Fruit fly (Drosophila melanogaster): ENCODE results near the gene Peritrophin-15b.

Gene Peritrophin-15b

dm6 chr2L:8403286-8404270 lies 8.8 kb upstream of the Peritrophin-15b start, which contains the start of gene emb (continued):
- peak; percentile 99 for TF ChIP-seq ato (GFP tag; IDR thresholded peaks at IDR 0.05; ENCODE audit: partially characterized antibody)
- peak; percentile 69 for TF ChIP-seq gfzf (GFP tag; optimal IDR thresholded peaks at IDR 0.05)
- peak; percentile 19 for TF ChIP-seq D19A (tag; optimal IDR thresholded peaks at IDR 0.05)
- TF ChIP-seq Hmx (GFP tag; optimal IDR thresholded peaks at IDR 0.05): no peak
- TF ChIP-seq tx (GFP tag; optimal IDR thresholded peaks at IDR 0.05): peak; percentile 44
- peak; percentile 57 for TF ChIP-seq CG7987 (GFP tag; optimal IDR thresholded peaks at IDR 0.05)
- peak; percentile 97 for TF ChIP-seq pzg (GFP tag; optimal IDR thresholded peaks at IDR 0.05)
- TF ChIP-seq br (optimal IDR thresholded peaks at IDR 0.05): no peak
- TF ChIP-seq peb (GFP tag; IDR thresholded peaks at IDR 0.05): no peak
- peak; percentile 34 for TF ChIP-seq vfl (GFP tag; optimal IDR thresholded peaks at IDR 0.05)
- TF ChIP-seq nau (GFP tag; optimal IDR thresholded peaks at IDR 0.05): no peak
- TF ChIP-seq zfh2 (GFP tag; optimal IDR thresholded peaks at IDR 0.05): peak; percentile 60
- no peak for TF ChIP-seq CG8765 (GFP tag; IDR thresholded peaks at IDR 0.05)
- peak; percentile 95 for TF ChIP-seq MESR4 (GFP tag; optimal IDR thresholded peaks at IDR 0.05)
- TF ChIP-seq tin (GFP tag; optimal IDR thresholded peaks at IDR 0.05): peak; percentile 34
- TF ChIP-seq ttk (GFP tag; IDR thresholded peaks at IDR 0.05): no peak
- TF ChIP-seq CG30020 (tag; optimal IDR thresholded peaks at IDR 0.05): peak; percentile 71
- TF ChIP-seq seq (GFP tag; IDR thresholded peaks at IDR 0.05): no peak
- no peak for TF ChIP-seq salm (tag; optimal IDR thresholded peaks at IDR 0.05)
- peak; percentile 80 for TF ChIP-seq hbn (GFP tag; IDR thresholded peaks at IDR 0.05; ENCODE audit: partially characterized antibody)
- TF ChIP-seq pan (optimal IDR thresholded peaks at IDR 0.05): no peak
- TF ChIP-seq pan (GFP tag; optimal IDR thresholded peaks at IDR 0.05 in 1 of 2, IDR thresholded peaks at IDR 0.05 in 1 of 2): peak in 1 of 2 experiments; percentile 42
- TF ChIP-seq Ets97D (GFP tag; optimal IDR thresholded peaks at IDR 0.05): peak; percentile 95
- TF ChIP-seq CG18764 (GFP tag; optimal IDR thresholded peaks at IDR 0.05): peak; percentile 29
- peak; percentile 52 for TF ChIP-seq CG12104 (GFP tag; optimal IDR thresholded peaks at IDR 0.05)
- TF ChIP-seq pho (GFP tag; optimal IDR thresholded peaks at IDR 0.05): peak; percentile 65
- TF ChIP-seq CG10147 (GFP tag; optimal IDR thresholded peaks at IDR 0.05): no peak
- peak; percentile 27 for TF ChIP-seq kah (GFP tag; optimal IDR thresholded peaks at IDR 0.05)
- TF ChIP-seq maf-S (GFP tag; optimal IDR thresholded peaks at IDR 0.05): peak; percentile 30
- peak; percentile 40 for TF ChIP-seq CG4328 (GFP tag; optimal IDR thresholded peaks at IDR 0.05)
- peak; percentile 40 for TF ChIP-seq CG9609 (GFP tag; optimal IDR thresholded peaks at IDR 0.05)
- TF ChIP-seq CG6791 (GFP tag; IDR thresholded peaks at IDR 0.05; ENCODE audit: partially characterized antibody): peak; percentile 99
- peak; percentile 30 for TF ChIP-seq Fer3 (tag; optimal IDR thresholded peaks at IDR 0.05)
- peak; percentile 65 for TF ChIP-seq Dp (GFP tag; optimal IDR thresholded peaks at IDR 0.05)
- TF ChIP-seq sisA (GFP tag; IDR thresholded peaks at IDR 0.05): no peak
- TF ChIP-seq Neu2 (GFP tag; optimal IDR thresholded peaks at IDR 0.05; ENCODE audit: borderline replicate concordance): no peak
- peak; percentile 75 for TF ChIP-seq rib (GFP tag; IDR thresholded peaks at IDR 0.05)
- no peak for TF ChIP-seq CG2199 (GFP tag; IDR thresholded peaks at IDR 0.05)
- TF ChIP-seq aop (GFP tag; IDR thresholded peaks at IDR 0.05): 0 out of 2 replicates have a peak, but pooled peaks have one; percentile 30
- TF ChIP-seq pnt (GFP tag; optimal IDR thresholded peaks at IDR 0.05): no peak
- peak; percentile 36 to 50 for TF ChIP-seq dpn (GFP tag; optimal IDR thresholded peaks at IDR 0.05)
- TF ChIP-seq bsh (GFP tag; optimal IDR thresholded peaks at IDR 0.05): peak; percentile 7 to 76
- TF ChIP-seq CG15479 (GFP tag; optimal IDR thresholded peaks at IDR 0.05): no peak
- no peak for TF ChIP-seq CG14667 (GFP tag; IDR thresholded peaks at IDR 0.05)
- peak; percentile 93 for TF ChIP-seq zen2 (GFP tag; IDR thresholded peaks at IDR 0.05; ENCODE audit: partially characterized antibody)
- TF ChIP-seq CG13123 (GFP tag; optimal IDR thresholded peaks at IDR 0.05): no peak
- TF ChIP-seq shn (GFP tag; optimal IDR thresholded peaks at IDR 0.05): peak; percentile 46
- peak; percentile 74 for TF ChIP-seq CG10267 (tag; optimal IDR thresholded peaks at IDR 0.05)
- TF ChIP-seq bcd (GFP tag; optimal IDR thresholded peaks at IDR 0.05): peak; percentile 68
